Worm (Caenorhabditis elegans): ENCODE data around the gene K11G9.5.

Gene K11G9.5

DNA sequence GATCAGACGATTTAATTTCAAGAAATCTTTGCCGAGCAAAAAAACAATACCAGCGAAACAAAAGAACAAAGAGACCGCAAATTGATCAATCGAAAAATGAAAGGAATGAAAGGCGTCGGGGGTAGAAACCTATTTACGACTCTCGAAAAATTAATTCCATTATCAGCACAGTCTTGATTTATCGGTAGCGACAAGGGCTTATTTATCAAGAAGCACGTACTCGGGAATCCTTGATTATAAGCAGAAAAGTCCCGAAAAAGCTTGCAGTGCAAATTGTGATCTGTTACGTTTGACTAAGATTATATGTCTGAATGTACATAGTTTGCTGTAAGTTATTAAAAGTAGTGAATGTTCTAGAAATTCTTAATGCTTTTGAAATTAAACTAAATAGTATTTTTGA, 21.7 kb downstream of the K11G9.5 start:
- no peak for TF ChIP-seq alr-1 (tag; optimal IDR thresholded peaks at IDR 0.05; ENCODE audit: borderline replicate concordance)
- TF ChIP-seq nhr-84 (tag; optimal IDR thresholded peaks at IDR 0.05): no peak
- TF ChIP-seq fos-1 (tag; optimal IDR thresholded peaks at IDR 0.05): no peak
- no peak for TF ChIP-seq tbx-2 (tag; optimal IDR thresholded peaks at IDR 0.05)
- TF ChIP-seq fkh-10 (GFP tag; optimal IDR thresholded peaks at IDR 0.05): no peak
- TF ChIP-seq efl-1 (optimal IDR thresholded peaks at IDR 0.05): no peak
- TF ChIP-seq efl-1 (GFP tag; optimal IDR thresholded peaks at IDR 0.05 in 1 of 2): peak in 1 of 2 experiments; percentile 70
- no peak for TF ChIP-seq nhr-77 (tag; optimal IDR thresholded peaks at IDR 0.05)
- no peak for TF ChIP-seq sup-37 (GFP tag; optimal IDR thresholded peaks at IDR 0.05)
- no peak for TF ChIP-seq mdl-1 (tag; optimal IDR thresholded peaks at IDR 0.05)
- TF ChIP-seq jun-1 (tag; optimal IDR thresholded peaks at IDR 0.05): no peak
- no peak for TF ChIP-seq aha-1 (tag; optimal IDR thresholded peaks at IDR 0.05)
- no peak for TF ChIP-seq sox-4 (tag; optimal IDR thresholded peaks at IDR 0.05)
- no peak for TF ChIP-seq snpc-4 (tag; optimal IDR thresholded peaks at IDR 0.05)
- no peak for TF ChIP-seq ces-1 (GFP tag; optimal IDR thresholded peaks at IDR 0.05)
- TF ChIP-seq ceh-63 (GFP tag; optimal IDR thresholded peaks at IDR 0.05): no peak
- peak; percentile 51 for TF ChIP-seq elt-2 (tag; optimal IDR thresholded peaks at IDR 0.05)

DNA sequence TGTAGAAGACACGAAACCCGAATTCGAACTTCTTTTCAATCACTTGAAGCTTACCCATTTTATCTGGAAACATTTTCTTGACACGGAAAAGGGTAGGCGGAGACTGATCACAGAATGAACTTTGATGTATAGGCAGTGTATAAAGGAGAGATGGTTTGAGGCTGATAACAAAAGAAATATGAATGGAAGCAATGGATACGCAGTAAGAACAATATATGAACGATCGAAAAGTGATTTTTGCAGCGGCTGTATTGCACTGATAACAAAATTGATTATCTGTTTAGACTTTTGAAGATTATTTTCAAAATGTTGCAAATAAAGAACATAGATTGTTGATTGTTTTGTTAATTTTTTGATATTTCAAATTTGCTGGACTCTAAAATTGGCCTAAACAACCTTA, 22.5 kb downstream of the K11G9.5 start, which contains the start of gene pmp-5:
Gene pmp-5, minus strand, starts transcription at position 63 of the 400 bp plus-strand sequence.
- TF ChIP-seq mep-1 (tag; optimal IDR thresholded peaks at IDR 0.05) (no peak), elt-2 (tag; optimal IDR thresholded peaks at IDR 0.05) (peak; percentile 83), jun-1 (tag; optimal IDR thresholded peaks at IDR 0.05) (no peak), nhr-20 (tag; optimal IDR thresholded peaks at IDR 0.05) (peak; percentile 20), efl-1 (optimal IDR thresholded peaks at IDR 0.05) (no peak), efl-1 (GFP tag; optimal IDR thresholded peaks at IDR 0.05 in 1 of 2) (no peak), elt-3 (tag; optimal IDR thresholded peaks at IDR 0.05) (peak in 1 of 6 experiments; percentile 37)

DNA sequence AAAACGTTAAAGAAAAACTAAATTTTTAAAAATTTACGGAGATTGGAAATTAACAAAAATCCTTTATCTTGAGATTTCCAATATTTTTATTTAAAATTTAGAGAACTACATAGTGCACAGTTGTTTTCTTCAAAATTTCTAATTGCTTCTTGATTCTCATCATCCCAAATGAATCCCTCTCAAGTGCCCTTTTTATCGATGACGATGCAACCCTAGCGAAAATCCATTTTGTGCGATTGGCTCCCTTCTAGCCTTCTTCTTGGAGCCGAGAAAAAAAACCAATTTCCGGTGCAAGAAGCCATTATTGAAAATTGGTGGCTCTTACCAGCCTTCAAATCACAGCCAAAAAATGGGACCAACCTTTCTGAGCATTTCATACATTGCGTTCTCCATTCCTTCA, 25.8 kb downstream of the K11G9.5 start:
- TF ChIP-seq pag-3 (tag; optimal IDR thresholded peaks at IDR 0.05; ENCODE audit: borderline replicate concordance, insufficient read depth) (no peak), ztf-4 (tag; optimal IDR thresholded peaks at IDR 0.05) (no peak), nhr-71 (tag; optimal IDR thresholded peaks at IDR 0.05) (no peak), C04F5.9 (tag; optimal IDR thresholded peaks at IDR 0.05) (no peak), nhr-90 (tag; optimal IDR thresholded peaks at IDR 0.05; ENCODE audit: poor library complexity) (no peak), efl-1 (optimal IDR thresholded peaks at IDR 0.05) (no peak), efl-1 (GFP tag; optimal IDR thresholded peaks at IDR 0.05 in 1 of 2) (no peak), dsc-1 (tag; optimal IDR thresholded peaks at IDR 0.05) (peak; percentile 2), skn-1 (tag; optimal IDR thresholded peaks at IDR 0.05) (no peak), nhr-12 (tag; optimal IDR thresholded peaks at IDR 0.05) (no peak), blmp-1 (tag; optimal IDR thresholded peaks at IDR 0.05) (no peak), nhr-85 (tag) (no peak), rnt-1 (tag; optimal IDR thresholded peaks at IDR 0.05) (no peak), nhr-237 (tag; optimal IDR thresholded peaks at IDR 0.05) (no peak), lin-14 (GFP tag; optimal IDR thresholded peaks at IDR 0.05) (peak; percentile 9)

DNA sequence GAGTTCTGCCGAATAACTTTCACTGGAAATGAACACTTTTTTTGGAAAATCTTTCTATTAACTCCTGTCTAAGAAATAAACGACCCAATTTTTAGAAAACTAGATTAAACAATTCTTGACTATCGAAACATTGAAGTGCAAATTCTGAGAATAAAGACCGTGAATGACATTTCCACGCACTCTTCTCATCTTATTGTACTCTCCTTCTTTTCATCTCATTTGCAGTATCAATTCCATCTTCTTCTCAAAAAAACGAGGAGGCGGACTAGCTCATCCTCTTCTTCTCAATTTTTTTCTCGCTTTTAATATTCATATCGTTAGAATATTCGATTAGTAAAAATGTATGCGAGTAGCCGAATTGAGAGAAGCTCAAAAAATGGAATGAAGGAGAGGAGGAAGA, 26.6 kb downstream of the K11G9.5 start:
- TF ChIP-seq zag-1 (tag; optimal IDR thresholded peaks at IDR 0.05) (no peak), sox-4 (tag; optimal IDR thresholded peaks at IDR 0.05) (peak; percentile 41), fkh-4 (tag; optimal IDR thresholded peaks at IDR 0.05; ENCODE audit: borderline replicate concordance) (no peak), elt-3 (tag; optimal IDR thresholded peaks at IDR 0.05) (no peak), nhr-71 (tag; optimal IDR thresholded peaks at IDR 0.05) (peak; percentile 71), nhr-47 (tag; optimal IDR thresholded peaks at IDR 0.05) (peak; percentile 56), skn-1 (tag; optimal IDR thresholded peaks at IDR 0.05) (no peak), C04F5.9 (tag; optimal IDR thresholded peaks at IDR 0.05) (no peak), hlh-4 (tag; optimal IDR thresholded peaks at IDR 0.05) (no peak), swsn-7 (tag; optimal IDR thresholded peaks at IDR 0.05) (peak; percentile 8), ces-1 (GFP tag; optimal IDR thresholded peaks at IDR 0.05) (no peak), lsy-2 (tag; optimal IDR thresholded peaks at IDR 0.05) (peak; percentile 13 to 24), unc-86 (tag; optimal IDR thresholded peaks at IDR 0.05) (peak; percentile 58), nhr-12 (tag; optimal IDR thresholded peaks at IDR 0.05) (no peak), xbp-1 (tag; optimal IDR thresholded peaks at IDR 0.05) (peak; percentile 8), fkh-10 (GFP tag; optimal IDR thresholded peaks at IDR 0.05) (peak; percentile 14), dsc-1 (tag; optimal IDR thresholded peaks at IDR 0.05) (peak; percentile 91), hlh-17 (GFP tag; optimal IDR thresholded peaks at IDR 0.05; ENCODE audit: borderline replicate concordance) (no peak), lin-14 (GFP tag; optimal IDR thresholded peaks at IDR 0.05) (peak; percentile 74), fkh-8 (tag; optimal IDR thresholded peaks at IDR 0.05) (peak; percentile 28), pqm-1 (tag; optimal IDR thresholded peaks at IDR 0.05) (no peak), dpl-1 (GFP tag; optimal IDR thresholded peaks at IDR 0.05) (no peak), aly-2 (tag; optimal IDR thresholded peaks at IDR 0.05) (no peak), pax-3 (tag; optimal IDR thresholded peaks at IDR 0.05) (peak; percentile 30), mep-1 (tag; optimal IDR thresholded peaks at IDR 0.05) (no peak)
